Worm (Caenorhabditis elegans) whole organism, L1 larva: ENCODE results near the gene sprr-2.

Experiments
- C16A3.4 ChIP-seq: fragments of 150-350 bp; optimal IDR thresholded peaks from 2 replicates; lab custom pipeline; 2014; ENCODE audit warnings: missing biosample characterization, missing genetic modification characterization
- C34B4.2 ChIP-seq: sonication (generic microtip); optimal IDR thresholded peaks from 2 replicates; lab custom pipeline; 2017; ENCODE audit warnings: mild to moderate bottlenecking, missing genetic modification characterization, missing compliant biosample characterization
- Y116A8C.19 ChIP-seq: sonication (generic microtip); optimal IDR thresholded peaks from 2 replicates; lab custom pipeline; 2016; ENCODE audit warnings: missing compliant biosample characterization, missing genetic modification characterization, borderline replicate concordance
- alr-1 ChIP-seq: fragments of 200-800 bp; sonication (Bioruptor generic); optimal IDR thresholded peaks from 2 replicates; lab custom pipeline; 2018; ENCODE audit warnings: borderline replicate concordance, mild to moderate bottlenecking, missing genetic modification characterization, missing compliant biosample characterization
- aly-2 ChIP-seq: fragments of 150-350 bp; optimal IDR thresholded peaks from 2 replicates; lab custom pipeline; 2014; ENCODE audit warnings: missing biosample characterization, missing genetic modification characterization
- ama-1 ChIP-seq: fragments of 150-350 bp; optimal IDR thresholded peaks from 2 replicates; lab custom pipeline; 2014
- blmp-1 ChIP-seq: fragments of 150-350 bp; optimal IDR thresholded peaks from 2 replicates; lab custom pipeline; 2014; ENCODE audit warnings: missing biosample characterization, missing genetic modification characterization
- ceh-63 ChIP-seq: fragments of 200-800 bp; sonication (Bioruptor generic); optimal IDR thresholded peaks from 2 replicates; lab custom pipeline; 2018; ENCODE audit warnings: mild to moderate bottlenecking, missing genetic modification characterization, missing compliant biosample characterization
- ceh-8 ChIP-seq: fragments of 200-800 bp; sonication (Bioruptor generic); optimal IDR thresholded peaks from 2 replicates; lab custom pipeline; 2018; ENCODE audit warnings: mild to moderate bottlenecking, missing genetic modification characterization, moderate library complexity, missing compliant biosample characterization
- ceh-82 ChIP-seq, 3 experiments: fragments of 150-350 bp in 1 of 3; sonication (generic microtip) in 2 of 3; optimal IDR thresholded peaks; 2 replicates each; lab custom pipeline; 2014 to 2017; ENCODE audit warnings: missing biosample characterization in 3 of 3, missing genetic modification characterization in 3 of 3
- ceh-88 ChIP-seq: fragments of 200-800 bp; sonication (Bioruptor generic); IDR thresholded peaks from 2 replicates; pipeline ENCODE4 v1.3.6; 2022; ENCODE audit warnings: missing genetic modification characterization, missing compliant biosample characterization
- ceh-90 ChIP-seq: sonication (generic microtip); optimal IDR thresholded peaks from 2 replicates; lab custom pipeline; 2016; ENCODE audit warnings: missing genetic modification characterization, missing compliant biosample characterization
- ces-1 ChIP-seq: fragments of 150-350 bp; optimal IDR thresholded peaks from 2 replicates; lab custom pipeline; 2014; ENCODE audit warnings: missing biosample characterization, missing genetic modification reagents, missing genetic modification characterization
- efl-1 ChIP-seq, 4 experiments: fragments of 150-350 bp; optimal IDR thresholded peaks in 3 of 4; peaks in 1 of 4; 1 replicate in 1 of 4; 2 replicates in 3 of 4; lab custom pipeline; 2014; ENCODE audit warnings: missing biosample characterization in 2 of 4, missing genetic modification characterization in 2 of 4, missing genetic modification reagents in 2 of 4
- egl-27 ChIP-seq, 2 experiments: fragments of 150-350 bp in 1 of 2; sonication (generic microtip); optimal IDR thresholded peaks; 3 replicates each; lab custom pipeline; 2017 to 2018; ENCODE audit warnings: missing biosample characterization in 2 of 2, missing genetic modification characterization in 2 of 2, missing genetic modification reagents in 2 of 2
- elt-2 ChIP-seq: sonication (generic microtip); optimal IDR thresholded peaks from 2 replicates; lab custom pipeline; 2016; ENCODE audit warnings: missing genetic modification characterization, mild to moderate bottlenecking, inconsistent platforms, missing compliant biosample characterization, missing genetic modification reagents
- fos-1 ChIP-seq: fragments of 150-350 bp; optimal IDR thresholded peaks from 2 replicates; lab custom pipeline; 2014; ENCODE audit warnings: missing biosample characterization, missing genetic modification characterization
- grh-1 ChIP-seq: fragments of 200-800 bp; sonication (Bioruptor generic); IDR thresholded peaks from 2 replicates; pipeline ENCODE4 v1.3.6; 2022; ENCODE audit warnings: missing genetic modification reagents, missing genetic modification characterization, missing compliant biosample characterization
- hlh-17 ChIP-seq: fragments of 200-800 bp; sonication (Bioruptor generic); optimal IDR thresholded peaks from 2 replicates; lab custom pipeline; 2018; ENCODE audit warnings: missing genetic modification characterization, mild to moderate bottlenecking, missing compliant biosample characterization, moderate library complexity, borderline replicate concordance
- irx-1 ChIP-seq: sonication (generic microtip); optimal IDR thresholded peaks from 2 replicates; lab custom pipeline; 2016; ENCODE audit warnings: missing genetic modification characterization, missing compliant biosample characterization
- lin-14 ChIP-seq: fragments of 200-800 bp; sonication (Bioruptor generic); optimal IDR thresholded peaks from 2 replicates; lab custom pipeline; 2018; ENCODE audit warnings: mild to moderate bottlenecking, missing genetic modification characterization, moderate library complexity, missing compliant biosample characterization
- lin-15B ChIP-seq: fragments of 150-350 bp; sonication (generic microtip); optimal IDR thresholded peaks from 3 replicates; lab custom pipeline; 2014; ENCODE audit warnings: missing biosample characterization, missing genetic modification characterization
- lin-35 ChIP-seq, 2 experiments: fragments of 150-350 bp; optimal IDR thresholded peaks; 2 replicates each; lab custom pipeline; 2014; ENCODE audit warnings: missing biosample characterization in 2 of 2, missing genetic modification characterization in 2 of 2, missing genetic modification reagents in 2 of 2
- lir-3 ChIP-seq: sonication (generic microtip); optimal IDR thresholded peaks from 2 replicates; lab custom pipeline; 2016; ENCODE audit warnings: mild to moderate bottlenecking, missing genetic modification characterization, moderate library complexity, missing compliant biosample characterization; ENCODE audit not compliant: poor library complexity
- lsy-2 ChIP-seq, 2 experiments: fragments of 150-350 bp; optimal IDR thresholded peaks; 2 replicates each; lab custom pipeline; 2014; ENCODE audit warnings: missing biosample characterization in 2 of 2, missing genetic modification characterization in 2 of 2
- mab-9 ChIP-seq: fragments of 200-800 bp; sonication (Bioruptor generic); IDR thresholded peaks from 2 replicates; pipeline ENCODE4 v1.3.6; 2022; ENCODE audit warnings: missing genetic modification reagents, missing genetic modification characterization, missing compliant biosample characterization
- mef-2 ChIP-seq: fragments of 150-350 bp; optimal IDR thresholded peaks from 2 replicates; lab custom pipeline; 2014; ENCODE audit warnings: missing biosample characterization, missing genetic modification characterization
- mep-1 ChIP-seq: fragments of 150-350 bp; optimal IDR thresholded peaks from 2 replicates; lab custom pipeline; 2014; ENCODE audit warnings: missing biosample characterization, missing genetic modification characterization
- nhr-11 ChIP-seq: fragments of 150-350 bp; optimal IDR thresholded peaks from 2 replicates; lab custom pipeline; 2014; ENCODE audit warnings: missing biosample characterization, missing genetic modification characterization
- nhr-19 ChIP-seq: fragments of 200-800 bp; sonication (Bioruptor generic); conservative IDR thresholded peaks from 2 replicates; pipeline ENCODE4 v1.3.6; 2022; ENCODE audit warnings: missing genetic modification characterization, missing compliant biosample characterization
- nhr-76 ChIP-seq: sonication (generic microtip); optimal IDR thresholded peaks from 2 replicates; lab custom pipeline; 2017; ENCODE audit warnings: missing biosample characterization, missing genetic modification characterization
- nhr-84 ChIP-seq: sonication (generic microtip); optimal IDR thresholded peaks from 2 replicates; lab custom pipeline; 2017; ENCODE audit warnings: missing biosample characterization, missing genetic modification characterization
- nhr-90 ChIP-seq: sonication (generic microtip); optimal IDR thresholded peaks from 2 replicates; lab custom pipeline; 2016; ENCODE audit warnings: mild to moderate bottlenecking, missing genetic modification characterization, missing compliant biosample characterization; ENCODE audit not compliant: poor library complexity
- pax-3 ChIP-seq: fragments of 200-800 bp; sonication (Bioruptor generic); optimal IDR thresholded peaks from 2 replicates; lab custom pipeline; 2018; ENCODE audit warnings: mild to moderate bottlenecking, missing genetic modification characterization, moderate library complexity, missing compliant biosample characterization
- pqm-1 ChIP-seq: sonication (generic microtip); optimal IDR thresholded peaks from 3 replicates; lab custom pipeline; 2017; ENCODE audit warnings: missing biosample characterization, missing genetic modification characterization
- rnt-1 ChIP-seq: sonication (generic microtip); optimal IDR thresholded peaks from 2 replicates; lab custom pipeline; 2016; ENCODE audit warnings: mild to moderate bottlenecking, missing genetic modification characterization, moderate library complexity, missing compliant biosample characterization
- snpc-4 ChIP-seq: fragments of 150-350 bp; optimal IDR thresholded peaks from 2 replicates; lab custom pipeline; 2014; ENCODE audit warnings: missing biosample characterization, missing genetic modification characterization
- sox-4 ChIP-seq: sonication (generic microtip); optimal IDR thresholded peaks from 2 replicates; lab custom pipeline; 2016; ENCODE audit warnings: missing genetic modification characterization, missing compliant biosample characterization
- sptf-1 ChIP-seq: fragments of 150-350 bp; optimal IDR thresholded peaks from 2 replicates; lab custom pipeline; 2014; ENCODE audit warnings: missing biosample characterization, missing genetic modification characterization
- sup-37 ChIP-seq: fragments of 200-800 bp; sonication (Bioruptor generic); optimal IDR thresholded peaks from 2 replicates; lab custom pipeline; 2018; ENCODE audit warnings: mild to moderate bottlenecking, missing genetic modification characterization, missing compliant biosample characterization
- swsn-7 ChIP-seq: sonication (generic microtip); optimal IDR thresholded peaks from 2 replicates; lab custom pipeline; 2016; ENCODE audit warnings: missing genetic modification characterization, missing compliant biosample characterization
- tlp-1 ChIP-seq: fragments of 150-350 bp; optimal IDR thresholded peaks from 2 replicates; lab custom pipeline; 2014; ENCODE audit warnings: missing biosample characterization, missing genetic modification characterization
- unc-130 ChIP-seq: fragments of 150-350 bp; optimal IDR thresholded peaks from 2 replicates; lab custom pipeline; 2017; ENCODE audit warnings: missing biosample characterization, missing genetic modification characterization, inconsistent platforms
- unc-86 ChIP-seq: sonication (generic microtip); optimal IDR thresholded peaks from 2 replicates; lab custom pipeline; 2016; ENCODE audit warnings: missing genetic modification characterization, missing compliant biosample characterization
- zag-1 ChIP-seq: fragments of 150-350 bp; optimal IDR thresholded peaks from 2 replicates; lab custom pipeline; 2014; ENCODE audit warnings: missing biosample characterization, missing genetic modification characterization
- zip-4 ChIP-seq: fragments of 200-800 bp; sonication (Bioruptor generic); optimal IDR thresholded peaks from 2 replicates; lab custom pipeline; 2018; ENCODE audit warnings: mild to moderate bottlenecking, missing genetic modification characterization, moderate library complexity, missing compliant biosample characterization

Gene sprr-2

ce11 chrX:14815412-14815811, 22.2 kb downstream of the sprr-2 start:
- TF ChIP-seq elt-2 (tag; lab: Kevin White, UChicago) (peak; percentile 20), mef-2 (tag; lab: Kevin White, UChicago) (no peak), aly-2 (tag; lab: Kevin White, UChicago) (peak; percentile 4), nhr-90 (tag; lab: Kevin White, UChicago) (peak; percentile 8)
- TF ChIP-seq, all 84 proteins: peak for 3

- no peak for TF ChIP-seq ceh-8 (GFP tag; lab: Kevin White, UChicago)
- no peak for TF ChIP-seq lir-3 (tag; lab: Kevin White, UChicago)
- no peak for TF ChIP-seq alr-1
- TF ChIP-seq C34B4.2 = no peak
- no peak for TF ChIP-seq rnt-1 (tag; lab: Kevin White, UChicago)
- peak; percentile 76 for TF ChIP-seq elt-2 (tag; lab: Kevin White, UChicago)
- no peak for TF ChIP-seq sptf-1 (tag; lab: Kevin White, UChicago)
- no peak for TF ChIP-seq nhr-19
- TF ChIP-seq efl-1 (optimal IDR thresholded peaks at IDR 0.05; lab: Kevin White, UChicago) = no peak
- TF ChIP-seq efl-1 (GFP tag; optimal IDR thresholded peaks at IDR 0.05 in 1 of 2; lab: Kevin White, UChicago) = peak in 1 of 2 experiments; percentile 85
Observed at ce11 chrX:14816717-14817116, 23.5 kb downstream of the sprr-2 start.

DNA sequence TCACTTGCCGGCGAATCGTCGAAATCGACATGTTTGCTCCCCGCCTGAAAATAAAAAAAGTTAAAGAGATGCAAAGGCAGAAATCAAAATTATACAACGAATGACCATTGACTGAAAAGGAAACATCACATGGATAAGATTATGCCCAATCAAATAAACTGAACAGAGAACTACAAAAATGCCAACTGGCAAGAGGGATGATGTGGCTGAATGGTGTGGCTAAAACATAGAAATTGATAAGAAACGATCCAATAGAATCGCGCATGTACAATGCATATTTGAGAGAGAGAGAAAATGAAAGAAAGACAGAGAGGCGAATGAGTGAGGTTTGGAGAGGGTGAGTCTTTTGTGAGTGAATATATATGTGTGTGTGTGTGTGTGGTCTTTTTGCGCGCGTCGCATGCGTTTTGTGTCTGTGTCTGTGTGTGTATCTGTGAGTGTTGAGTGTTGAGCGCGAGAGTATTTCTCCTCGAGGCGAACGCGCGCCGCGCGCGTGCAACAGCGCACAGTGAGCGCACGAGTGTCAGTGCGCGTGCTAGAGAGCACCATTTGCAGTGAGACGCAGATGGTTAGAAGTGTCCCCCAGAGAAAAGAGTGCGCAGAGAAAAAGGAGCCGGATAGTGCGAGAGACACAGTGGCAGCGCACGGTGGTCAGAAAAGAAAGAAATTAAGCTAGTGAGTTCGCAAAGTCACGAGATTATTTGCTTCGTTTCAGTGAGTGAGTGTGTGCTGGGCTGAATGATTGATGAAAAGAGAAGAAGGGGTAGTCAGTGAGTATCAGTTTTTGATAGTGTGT, 25.4 kb downstream of the sprr-2 start, which contains the start of gene epn-1:
epn-1 (minus strand) TSS at position 51 of the 796 bp plus-strand sequence.
- TF ChIP-seq pqm-1 (tag; lab: Kevin White, UChicago) = no peak
- TF ChIP-seq Y116A8C.19 (tag; lab: Kevin White, UChicago) = peak; percentile 27
- TF ChIP-seq C16A3.4 (tag; lab: Kevin White, UChicago) = peak; percentile 90
- peak; percentile 92 to 95 (median 94) for TF ChIP-seq ceh-82 (tag; optimal IDR thresholded peaks at IDR 0.05; lab: Kevin White, UChicago)
- TF ChIP-seq hlh-17 (GFP tag; lab: Kevin White, UChicago) = no peak
- peak; percentile 89 to 92 for TF ChIP-seq lsy-2 (tag; optimal IDR thresholded peaks at IDR 0.05; lab: Kevin White, UChicago)
- TF ChIP-seq unc-86 = peak; percentile 99
- TF ChIP-seq rnt-1 (tag; lab: Kevin White, UChicago) = peak; percentile 94
- TF ChIP-seq grh-1 (GFP tag; lab: Robert Waterston, UW) = peak; percentile 94
- TF ChIP-seq sptf-1 (tag; lab: Kevin White, UChicago) = no peak
- no peak for TF ChIP-seq ama-1 (lab: Kevin White, UChicago)
- peak; percentile 51 for TF ChIP-seq lin-15B
- peak; percentile 74 for TF ChIP-seq snpc-4 (tag; lab: Kevin White, UChicago)
- peak; percentile 96 for TF ChIP-seq nhr-11 (tag; lab: Kevin White, UChicago)
- peak; percentile 85 to 97 for TF ChIP-seq egl-27 (tag; optimal IDR thresholded peaks at IDR 0.05; lab: Kevin White, UChicago)
- TF ChIP-seq ces-1 (GFP tag; lab: Kevin White, UChicago) = no peak
- TF ChIP-seq tlp-1 (tag; lab: Kevin White, UChicago) = no peak
- TF ChIP-seq fos-1 (tag; lab: Kevin White, UChicago) = peak; percentile 89
- TF ChIP-seq mep-1 (tag; lab: Kevin White, UChicago) = peak; percentile 87
- TF ChIP-seq ceh-90 (tag; lab: Kevin White, UChicago) = peak; percentile 27
- peak; percentile 98 for TF ChIP-seq pax-3 (tag; lab: Kevin White, UChicago)
- no peak for TF ChIP-seq ceh-63 (GFP tag; lab: Kevin White, UChicago)
- TF ChIP-seq unc-130 = peak; percentile 82
- peak; percentile 13 for TF ChIP-seq zag-1 (tag; lab: Kevin White, UChicago)
- TF ChIP-seq lir-3 (tag; lab: Kevin White, UChicago) = peak; percentile 83
- peak; percentile 91 for TF ChIP-seq mab-9 (GFP tag; lab: Robert Waterston, UW)
- peak; percentile 95 for TF ChIP-seq elt-2 (tag; lab: Kevin White, UChicago)
- peak; percentile 94 for TF ChIP-seq sup-37 (GFP tag; lab: Kevin White, UChicago)
- peak; percentile 98 for TF ChIP-seq ceh-88
- peak; percentile 72 to 88 for TF ChIP-seq lin-35 (GFP tag; optimal IDR thresholded peaks at IDR 0.05; lab: Kevin White, UChicago)
- TF ChIP-seq irx-1 (tag; lab: Kevin White, UChicago) = peak; percentile 94
- peak; percentile 99 for TF ChIP-seq swsn-7 (tag; lab: Kevin White, UChicago)
- no peak for TF ChIP-seq nhr-84 (tag; lab: Kevin White, UChicago)
- peak; percentile 45 for TF ChIP-seq nhr-76
- TF ChIP-seq lin-14 = peak; percentile 100
- TF ChIP-seq zip-4 (GFP tag; lab: Kevin White, UChicago) = peak; percentile 89
- TF ChIP-seq blmp-1 (tag; lab: Kevin White, UChicago) = peak; percentile 52
- peak; percentile 96 for TF ChIP-seq sox-4 (tag; lab: Kevin White, UChicago)
